Fruit fly (Drosophila melanogaster) whole organism, embryonic: ENCODE data around the gene CG8543.

Experiments
- HLH54F ChIP-seq: fragments of 200-800 bp; sonication (Bioruptor generic); optimal IDR thresholded peaks from 3 replicates; lab custom pipeline; 2016; ENCODE audit warnings: missing biosample characterization, missing genetic modification characterization
- p53 ChIP-seq: fragments of 200-800 bp; sonication (Bioruptor generic); optimal IDR thresholded peaks from 2 replicates; lab custom pipeline; 2016; ENCODE audit warnings: missing biosample characterization, missing genetic modification characterization

DNA sequence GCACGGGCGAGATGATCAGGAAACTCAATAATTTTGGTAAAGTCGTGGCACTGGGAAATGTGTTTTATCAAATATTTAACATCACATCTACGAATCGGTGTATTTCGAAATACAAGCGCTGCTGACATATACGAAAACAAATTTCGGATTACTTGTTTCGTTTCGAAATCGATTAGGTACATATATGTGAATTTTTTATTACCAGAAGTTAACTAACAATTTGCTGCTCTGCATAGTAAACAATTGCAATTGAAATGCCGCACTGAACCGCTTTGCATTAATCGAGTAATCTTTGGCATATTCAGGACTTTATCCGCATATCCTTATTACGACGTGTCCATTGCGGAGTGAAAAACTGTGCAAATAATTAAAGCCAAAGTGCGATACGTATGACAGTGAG is 32.7 kb downstream of the CG8543 start, which contains the start of gene CG14835:
- no peak for TF ChIP-seq HLH54F
- no peak for TF ChIP-seq p53 (GFP tag; lab: Kevin White, UChicago)
